Fruit fly (Drosophila melanogaster): ENCODE data around the gene PICK1.

PICK1 gene

DNA sequence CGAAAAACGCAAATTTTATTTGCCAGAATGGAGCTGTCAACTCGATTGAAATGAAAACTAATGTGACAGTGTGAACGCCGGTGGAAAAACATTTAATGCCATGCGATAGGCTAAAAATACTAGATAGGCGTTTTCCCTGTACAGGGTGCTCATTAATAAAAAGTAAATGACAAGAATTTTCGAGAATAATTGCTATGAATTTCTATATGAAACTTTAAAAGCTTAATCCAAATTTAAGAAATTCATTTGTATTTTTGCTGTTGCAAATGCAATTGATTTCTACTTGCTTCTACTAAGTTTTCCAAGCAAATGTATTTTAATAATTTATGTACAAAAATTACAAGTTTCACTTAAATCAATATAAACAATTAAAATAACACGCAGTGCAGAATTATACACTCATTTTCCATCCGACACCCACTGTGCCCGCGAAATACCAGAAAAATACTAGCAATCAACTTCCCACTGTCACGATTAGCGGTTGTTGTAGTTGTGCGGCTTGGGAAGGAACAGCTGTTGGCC lies 27.0 kb downstream of the PICK1 start, which contains the start of gene Pih1D1 (continued):
- TF ChIP-seq CG14710 (tag; optimal IDR thresholded peaks at IDR 0.05) (peak; percentile 97), CG11093 (GFP tag; IDR thresholded peaks at IDR 0.05) (peak; percentile 95), ttk (GFP tag; IDR thresholded peaks at IDR 0.05) (peak; percentile 94), chn (GFP tag; optimal IDR thresholded peaks at IDR 0.05) (peak; percentile 94), CG18599 (GFP tag; optimal IDR thresholded peaks at IDR 0.05) (peak; percentile 95), GATAe (GFP tag; conservative IDR thresholded peaks at IDR 0.05) (peak; percentile 90), kni (GFP tag; optimal IDR thresholded peaks at IDR 0.05) (peak; percentile 72), NK7.1 (GFP tag; optimal IDR thresholded peaks at IDR 0.05) (peak; percentile 81), tap (tag; optimal IDR thresholded peaks at IDR 0.05) (peak; percentile 85), Nf-YA (GFP tag; IDR thresholded peaks at IDR 0.05) (peak; percentile 80), zen (tag; optimal IDR thresholded peaks at IDR 0.05) (peak; percentile 95), Poxn (GFP tag; IDR thresholded peaks at IDR 0.05) (peak; percentile 86), unc-4 (GFP tag; IDR thresholded peaks at IDR 0.05; ENCODE audit: partially characterized antibody) (no peak), ab (GFP tag; optimal IDR thresholded peaks at IDR 0.05) (peak; percentile 49), tx (GFP tag; optimal IDR thresholded peaks at IDR 0.05) (peak; percentile 93), CG15696 (tag; optimal IDR thresholded peaks at IDR 0.05) (peak; percentile 96), CG3065 (GFP tag; optimal IDR thresholded peaks at IDR 0.05) (peak; percentile 76), CrebB (tag; optimal IDR thresholded peaks at IDR 0.05) (peak; percentile 70), Bteb2 (GFP tag; optimal IDR thresholded peaks at IDR 0.05) (peak; percentile 92), D (optimal IDR thresholded peaks at IDR 0.05) (no peak), D (GFP tag; optimal IDR thresholded peaks at IDR 0.05) (peak; percentile 92), Jarid2 (GFP tag; optimal IDR thresholded peaks at IDR 0.05) (peak; percentile 68), pum (GFP tag; optimal IDR thresholded peaks at IDR 0.05) (peak; percentile 90), crol (GFP tag; IDR thresholded peaks at IDR 0.05) (no peak), esg (GFP tag; conservative IDR thresholded peaks at IDR 0.05) (peak; percentile 97), vfl (GFP tag; optimal IDR thresholded peaks at IDR 0.05) (peak; percentile 89), cas (GFP tag; IDR thresholded peaks at IDR 0.05) (peak; percentile 80), H15 (GFP tag; IDR thresholded peaks at IDR 0.05) (peak; percentile 94), Elba2 (GFP tag; optimal IDR thresholded peaks at IDR 0.05) (peak; percentile 73), Lim3 (GFP tag; IDR thresholded peaks at IDR 0.05) (peak; percentile 91), CG1529 (GFP tag; optimal IDR thresholded peaks at IDR 0.05) (peak; percentile 86), Side (GFP tag; optimal IDR thresholded peaks at IDR 0.05) (peak; percentile 86), CG43689 (GFP tag; IDR thresholded peaks at IDR 0.05) (peak; percentile 90), eyg (GFP tag; optimal IDR thresholded peaks at IDR 0.05) (peak; percentile 62), lab (GFP tag; optimal IDR thresholded peaks at IDR 0.05) (peak; percentile 95), unpg (GFP tag; optimal IDR thresholded peaks at IDR 0.05) (peak; percentile 92), C15 (GFP tag; IDR thresholded peaks at IDR 0.05) (peak; percentile 91; the same call in 2 of the 3 replicates), Nf-YB (GFP tag; optimal IDR thresholded peaks at IDR 0.05) (peak; percentile 77), Max (GFP tag; optimal IDR thresholded peaks at IDR 0.05) (peak; percentile 94), CG15601 (tag; optimal IDR thresholded peaks at IDR 0.05) (no peak), CG1792 (GFP tag; optimal IDR thresholded peaks at IDR 0.05) (peak; percentile 84), sens-2 (GFP tag; IDR thresholded peaks at IDR 0.05) (peak; percentile 87), Awh (GFP tag; IDR thresholded peaks at IDR 0.05) (peak; percentile 90), CG17385 (GFP tag; optimal IDR thresholded peaks at IDR 0.05) (peak; percentile 88), CG32772 (GFP tag; IDR thresholded peaks at IDR 0.05) (peak; percentile 95), ci (GFP tag; IDR thresholded peaks at IDR 0.05) (peak; percentile 90), crc (GFP tag; optimal IDR thresholded peaks at IDR 0.05) (peak; percentile 82), exex (tag; optimal IDR thresholded peaks at IDR 0.05) (peak; percentile 70), amos (GFP tag; IDR thresholded peaks at IDR 0.05; ENCODE audit: partially characterized antibody) (0 out of 2 replicates have a peak, but pooled peaks have one; percentile 6), CG9437 (GFP tag; optimal IDR thresholded peaks at IDR 0.05) (peak; percentile 90), repo (GFP tag; optimal IDR thresholded peaks at IDR 0.05) (peak; percentile 86)
